Fruit fly (Drosophila melanogaster) whole organism, wandering third instar larva: ENCODE measurements around the gene PIG-B.

Experiments
- Abd-B ChIP-seq: fragments of >200 bp; optimal IDR thresholded peaks from 2 replicates; lab custom pipeline; 2017; ENCODE audit warnings: missing biosample characterization, missing genetic modification characterization
- CG32264 ChIP-seq: fragments of 200-800 bp; sonication (Bioruptor generic); optimal IDR thresholded peaks from 2 replicates; lab custom pipeline; 2016; ENCODE audit warnings: missing biosample characterization, missing genetic modification characterization
- CG9705 ChIP-seq: fragments of 200-800 bp; sonication (Bioruptor generic); optimal IDR thresholded peaks from 2 replicates; lab custom pipeline; 2018; ENCODE audit warnings: missing biosample characterization, mild to moderate bottlenecking, missing genetic modification characterization
- CrebA ChIP-seq: fragments of 200-800 bp; sonication (Bioruptor generic); optimal IDR thresholded peaks from 2 replicates; lab custom pipeline; 2016; ENCODE audit warnings: missing biosample characterization, mild to moderate bottlenecking, missing genetic modification characterization, borderline replicate concordance
- Dfd ChIP-seq: fragments of >200 bp; optimal IDR thresholded peaks from 2 replicates; lab custom pipeline; 2017; ENCODE audit warnings: missing biosample characterization, missing genetic modification characterization
- Dif ChIP-seq: fragments of 200-275, 200-300 bp; sonication (Bioruptor generic); optimal IDR thresholded peaks from 2 replicates; lab custom pipeline; 2018; ENCODE audit warnings: missing biosample characterization, missing genetic modification characterization; ENCODE audit not compliant: partially characterized antibody
- GATAd ChIP-seq: sonication (Bioruptor generic); optimal IDR thresholded peaks from 2 replicates; lab custom pipeline; 2016; ENCODE audit warnings: missing biosample characterization, missing genetic modification characterization
- HLH106 ChIP-seq: fragments of 200-800 bp; optimal IDR thresholded peaks from 3 replicates; lab custom pipeline; 2019; ENCODE audit warnings: missing biosample characterization, mild to moderate bottlenecking, missing genetic modification characterization, moderate library complexity
- Hnf4 ChIP-seq: fragments of 200-800 bp; sonication (Bioruptor generic); optimal IDR thresholded peaks from 2 replicates; lab custom pipeline; 2016; ENCODE audit warnings: missing biosample characterization, mild to moderate bottlenecking, missing genetic modification characterization
- Hr78 ChIP-seq: fragments of >200 bp; optimal IDR thresholded peaks from 2 replicates; lab custom pipeline; 2017; ENCODE audit warnings: missing biosample characterization, missing genetic modification characterization
- Hr83 ChIP-seq: fragments of 200-300 bp; sonication (Bioruptor generic); optimal IDR thresholded peaks from 2 replicates; lab custom pipeline; 2016; ENCODE audit warnings: missing biosample characterization, mild to moderate bottlenecking, missing genetic modification characterization, moderate library complexity; ENCODE audit not compliant: poor library complexity, severe bottlenecking
- Jra ChIP-seq: sonication (Bioruptor generic); optimal IDR thresholded peaks from 2 replicates; lab custom pipeline; 2016; ENCODE audit warnings: missing biosample characterization, missing genetic modification characterization
- Mio ChIP-seq: sonication (Bioruptor generic); optimal IDR thresholded peaks from 2 replicates; lab custom pipeline; 2016; ENCODE audit warnings: missing biosample characterization, missing genetic modification characterization
- Myc ChIP-seq: fragments of >200 bp; optimal IDR thresholded peaks from 2 replicates; lab custom pipeline; 2017
- N ChIP-seq: fragments of >200 bp; optimal IDR thresholded peaks from 2 replicates; lab custom pipeline; 2018; ENCODE audit warnings: missing biosample characterization, missing external identifiers, missing genetic modification characterization
- OdsH ChIP-seq: fragments of 200-800 bp; sonication (Bioruptor generic); optimal IDR thresholded peaks from 2 replicates; lab custom pipeline; 2016; ENCODE audit warnings: missing biosample characterization, mild to moderate bottlenecking, missing genetic modification characterization
- Rel ChIP-seq, 2 experiments: fragments of 200-800 bp; sonication (Bioruptor generic) in 1 of 2; optimal IDR thresholded peaks; 2 replicates in 1 of 2; 3 replicates in 1 of 2; lab custom pipeline; 2016 to 2019; ENCODE audit warnings: mild to moderate bottlenecking in 2 of 2, missing biosample characterization in 2 of 2, missing genetic modification characterization in 2 of 2, moderate library complexity in 1 of 2
- Sp1 ChIP-seq: fragments of 200-800 bp; sonication (Bioruptor generic); optimal IDR thresholded peaks from 3 replicates; lab custom pipeline; 2019; ENCODE audit warnings: missing biosample characterization, mild to moderate bottlenecking, missing genetic modification characterization, moderate library complexity
- Vsx2 ChIP-seq: fragments of 200-300, 225-300 bp; sonication (Bioruptor generic); optimal IDR thresholded peaks from 2 replicates; lab custom pipeline; 2018; ENCODE audit warnings: missing biosample characterization, missing genetic modification characterization; ENCODE audit not compliant: partially characterized antibody
- br ChIP-seq: fragments of 200-800 bp; sonication (Bioruptor generic); optimal IDR thresholded peaks from 2 replicates; lab custom pipeline; 2016; ENCODE audit warnings: missing biosample characterization, missing genetic modification characterization
- brk ChIP-seq: fragments of 200-800 bp; sonication (Bioruptor generic); optimal IDR thresholded peaks from 2 replicates; lab custom pipeline; 2016; ENCODE audit warnings: missing biosample characterization, mild to moderate bottlenecking, missing genetic modification characterization
- dl ChIP-seq, 2 experiments: fragments of 175-275, 200-275 bp in 1 of 2; fragments of 200-275 bp in 1 of 2; sonication (Bioruptor generic); optimal IDR thresholded peaks; lab custom pipeline; 2018; ENCODE audit warnings: mild to moderate bottlenecking in 2 of 2, missing biosample characterization in 2 of 2, missing genetic modification characterization in 2 of 2, moderate library complexity in 2 of 2; ENCODE audit not compliant: partially characterized antibody in 2 of 2, insufficient read depth in 1 of 2
- dmrt93B ChIP-seq: fragments of 200-800 bp; sonication (Bioruptor generic); optimal IDR thresholded peaks from 2 replicates; lab custom pipeline; 2018; ENCODE audit warnings: missing biosample characterization, mild to moderate bottlenecking, missing genetic modification characterization
- dsf ChIP-seq: sonication (Bioruptor generic); optimal IDR thresholded peaks from 2 replicates; lab custom pipeline; 2016; ENCODE audit warnings: missing biosample characterization, missing genetic modification characterization, borderline replicate concordance
- ey ChIP-seq: fragments of 200-800 bp; sonication (Bioruptor generic); optimal IDR thresholded peaks from 2 replicates; lab custom pipeline; 2016; ENCODE audit warnings: missing biosample characterization, missing genetic modification characterization
- foxo ChIP-seq, 2 experiments: fragments of 200-800 bp; sonication (Bioruptor generic); optimal IDR thresholded peaks; 2 replicates in 1 of 2; 3 replicates in 1 of 2; lab custom pipeline; 2016 to 2017; ENCODE audit warnings: missing biosample characterization in 2 of 2, missing genetic modification characterization in 2 of 2
- fru ChIP-seq: fragments of 200-800 bp; sonication (Bioruptor generic); optimal IDR thresholded peaks from 3 replicates; lab custom pipeline; 2016; ENCODE audit warnings: missing biosample characterization, mild to moderate bottlenecking, missing genetic modification characterization
- h ChIP-seq: fragments of 200-800 bp; sonication (Bioruptor generic); optimal IDR thresholded peaks from 3 replicates; lab custom pipeline; 2016; ENCODE audit warnings: missing biosample characterization, mild to moderate bottlenecking, missing genetic modification characterization
- jim ChIP-seq: fragments of 175-275, 200-325 bp; sonication (Bioruptor generic); optimal IDR thresholded peaks from 2 replicates; lab custom pipeline; 2016; ENCODE audit warnings: missing biosample characterization, mild to moderate bottlenecking, missing genetic modification characterization
- lola ChIP-seq: fragments of >200 bp; optimal IDR thresholded peaks from 2 replicates; lab custom pipeline; 2017; ENCODE audit warnings: missing biosample characterization, missing genetic modification characterization
- pan ChIP-seq: fragments of >200 bp; optimal IDR thresholded peaks from 2 replicates; lab custom pipeline; 2017
- psq ChIP-seq: fragments of 200-800 bp; sonication (Bioruptor generic); optimal IDR thresholded peaks from 3 replicates; lab custom pipeline; 2017; ENCODE audit warnings: missing biosample characterization, mild to moderate bottlenecking, missing genetic modification characterization, moderate library complexity
- rgr ChIP-seq: fragments of 200-800 bp; sonication (Bioruptor generic); optimal IDR thresholded peaks from 3 replicates; lab custom pipeline; 2016; ENCODE audit warnings: missing biosample characterization, mild to moderate bottlenecking, missing genetic modification characterization
- sage ChIP-seq: fragments of 200-800 bp; sonication (Bioruptor generic); optimal IDR thresholded peaks from 2 replicates; lab custom pipeline; 2016; ENCODE audit warnings: missing biosample characterization, mild to moderate bottlenecking, missing genetic modification characterization
- sv ChIP-seq: fragments of 200-800 bp; sonication (Bioruptor generic); optimal IDR thresholded peaks from 3 replicates; lab custom pipeline; 2016; ENCODE audit warnings: missing biosample characterization, missing genetic modification characterization
- tai ChIP-seq: sonication (Bioruptor generic); optimal IDR thresholded peaks from 2 replicates; lab custom pipeline; 2016; ENCODE audit warnings: missing biosample characterization, missing genetic modification characterization
- usp ChIP-seq: fragments of >200 bp; optimal IDR thresholded peaks from 2 replicates; lab custom pipeline; 2017; ENCODE audit warnings: missing biosample characterization, missing genetic modification characterization
- woc ChIP-seq: sonication (Bioruptor generic); optimal IDR thresholded peaks from 2 replicates; lab custom pipeline; 2016; ENCODE audit warnings: missing biosample characterization, mild to moderate bottlenecking, missing genetic modification characterization

Gene PIG-B

DNA sequence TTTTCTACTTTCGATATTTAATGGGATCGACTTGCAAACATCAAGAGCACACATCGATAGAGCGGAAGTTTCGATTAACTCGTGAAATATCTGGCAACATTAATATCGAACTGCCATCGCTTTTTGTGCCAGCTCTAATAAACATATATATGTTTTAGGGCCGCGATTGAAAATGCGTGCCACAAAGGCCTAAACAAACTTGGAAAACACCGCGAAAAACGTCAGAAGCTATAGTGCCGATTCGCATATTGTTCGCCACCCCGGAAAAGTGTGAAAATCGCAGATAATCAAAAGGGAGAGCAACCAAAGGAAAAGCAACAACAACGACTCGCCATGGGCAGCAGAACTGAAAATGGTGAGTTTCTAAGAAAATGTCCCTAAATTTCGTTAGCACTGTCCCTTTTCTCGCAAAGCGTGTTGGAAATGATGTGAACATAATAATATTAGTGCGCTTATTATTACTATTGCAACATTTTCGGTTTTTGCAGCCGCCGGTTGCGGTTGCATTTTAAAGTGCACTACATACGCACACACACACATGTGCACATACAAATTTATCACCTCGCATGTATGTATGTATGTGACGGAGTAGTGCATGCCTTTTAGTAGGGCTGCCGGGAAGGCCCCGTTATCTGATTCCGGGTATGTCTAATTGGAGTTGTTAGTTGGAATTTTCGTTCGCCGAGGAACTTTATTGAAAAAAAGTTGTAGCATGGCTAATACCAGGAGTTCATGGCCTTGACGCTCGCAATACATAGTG is 7.7 kb downstream of the PIG-B start, which contains the start of gene enc:
TSS of gene enc (plus strand) at position 114 of the 760 bp plus-strand sequence.
- TF ChIP-seq N (GFP tag; lab: Kevin White, UChicago) (no peak), Hr83 (GFP tag; lab: Kevin White, UChicago) (peak; percentile 45), brk (peak; percentile 36), foxo (GFP tag; optimal IDR thresholded peaks at IDR 0.05; lab: Kevin White, UChicago) (no peak), Dfd (GFP tag; lab: Kevin White, UChicago) (no peak), CG32264 (GFP tag; lab: Kevin White, UChicago) (no peak), CG9705 (GFP tag; lab: Kevin White, UChicago) (no peak), dsf (GFP tag; lab: Kevin White, UChicago) (no peak), psq (peak; percentile 15), rgr (GFP tag; lab: Kevin White, UChicago) (no peak), CrebA (GFP tag; lab: Kevin White, UChicago) (no peak), Vsx2 (no peak), Rel (GFP tag; optimal IDR thresholded peaks at IDR 0.05; lab: Kevin White, UChicago) (no peak), Rel (tag; optimal IDR thresholded peaks at IDR 0.05; lab: Kevin White, UChicago) (peak; percentile 88), Myc (lab: Kevin White, UChicago) (no peak), Jra (GFP tag; lab: Kevin White, UChicago) (peak; percentile 23), woc (GFP tag; lab: Kevin White, UChicago) (peak; percentile 56), jim (no peak), h (GFP tag; lab: Kevin White, UChicago) (no peak), lola (GFP tag; lab: Kevin White, UChicago) (no peak), sage (peak; percentile 46), ey (GFP tag; lab: Kevin White, UChicago) (no peak), tai (GFP tag; lab: Kevin White, UChicago) (peak; percentile 84)

DNA sequence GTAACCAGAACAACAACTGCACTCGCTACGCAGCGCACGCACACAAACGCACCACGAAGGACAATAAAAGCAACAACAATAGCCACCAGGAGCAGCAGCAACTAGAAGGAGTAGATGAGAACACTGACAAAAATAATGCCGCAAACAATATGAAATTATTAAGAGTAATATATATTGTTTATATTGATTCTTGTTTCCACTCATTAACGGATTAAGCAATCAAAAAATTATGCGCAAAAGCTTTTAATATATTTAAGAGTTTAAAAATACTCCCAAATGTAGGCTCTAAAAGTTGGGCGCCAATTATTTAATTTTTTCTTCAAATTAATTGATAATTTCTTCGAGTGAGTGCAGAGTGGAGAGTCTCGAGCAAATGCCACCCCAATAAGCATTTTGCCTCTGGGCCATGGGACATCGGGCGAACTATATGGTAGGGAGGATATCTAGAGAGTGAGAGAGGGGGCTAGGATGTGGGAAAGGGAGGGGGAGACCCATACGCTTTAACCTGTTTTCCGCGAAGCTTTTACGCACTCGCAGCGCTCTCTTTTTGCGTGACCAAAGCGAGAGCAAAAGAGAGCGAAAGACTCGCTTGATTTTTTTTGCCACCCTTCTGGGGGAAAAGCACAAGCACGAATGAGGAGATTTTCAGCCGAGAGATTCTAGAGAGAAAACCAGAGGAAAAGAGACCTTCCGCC is 13.9 kb downstream of the PIG-B start, which contains the start of gene Rdh:
TSS of gene Rdh (plus strand) at position 660 of the 695 bp plus-strand sequence.
- TF ChIP-seq rgr (GFP tag; lab: Kevin White, UChicago), result peak; percentile 54
- no peak for TF ChIP-seq GATAd (GFP tag; lab: Kevin White, UChicago)
- peak; percentile 32 for TF ChIP-seq HLH106 (tag; lab: Kevin White, UChicago)
- no peak for TF ChIP-seq woc (GFP tag; lab: Kevin White, UChicago)
- TF ChIP-seq sage, result no peak
- TF ChIP-seq Sp1 (GFP tag; lab: Kevin White, UChicago), result peak; percentile 40
- peak; percentile 13 for TF ChIP-seq Dfd (GFP tag; lab: Kevin White, UChicago)
- no peak for TF ChIP-seq Myc (lab: Kevin White, UChicago)
- no peak for TF ChIP-seq Hnf4 (GFP tag; lab: Kevin White, UChicago)
- TF ChIP-seq brk, result peak; percentile 24
- TF ChIP-seq ey (GFP tag; lab: Kevin White, UChicago), result peak; percentile 38
- no peak for TF ChIP-seq jim
- TF ChIP-seq fru (GFP tag; lab: Kevin White, UChicago), result peak; percentile 51
- peak in 1 of 2 experiments; percentile 56 for TF ChIP-seq dl (GFP tag; optimal IDR thresholded peaks at IDR 0.05; lab: Kevin White, UChicago; ENCODE audit: insufficient read depth in 1 of 2, partially characterized antibody in 2 of 2)
- peak; percentile 68 for TF ChIP-seq OdsH
- peak; percentile 32 for TF ChIP-seq Dif (GFP tag; lab: Kevin White, UChicago)
- TF ChIP-seq dmrt93B (GFP tag; lab: Kevin White, UChicago), result peak; percentile 15
- TF ChIP-seq psq, result peak; percentile 48
- peak in 1 of 2 experiments; percentile 51 for TF ChIP-seq foxo (GFP tag; optimal IDR thresholded peaks at IDR 0.05; lab: Kevin White, UChicago)
- no peak for TF ChIP-seq Vsx2
- no peak for TF ChIP-seq usp (GFP tag; lab: Kevin White, UChicago)
- no peak for TF ChIP-seq CG32264 (GFP tag; lab: Kevin White, UChicago)
- peak; percentile 9 for TF ChIP-seq br (GFP tag; lab: Kevin White, UChicago)
- TF ChIP-seq dsf (GFP tag; lab: Kevin White, UChicago), result no peak
- no peak for TF ChIP-seq tai (GFP tag; lab: Kevin White, UChicago)
- TF ChIP-seq lola (GFP tag; lab: Kevin White, UChicago), result no peak
- TF ChIP-seq sv (GFP tag; lab: Kevin White, UChicago), result peak; percentile 45
- no peak for TF ChIP-seq Mio (GFP tag; lab: Kevin White, UChicago)
- TF ChIP-seq Jra (GFP tag; lab: Kevin White, UChicago), result no peak
- no peak for TF ChIP-seq pan (lab: Kevin White, UChicago)
- no peak for TF ChIP-seq Abd-B (GFP tag; lab: Kevin White, UChicago)
- no peak for TF ChIP-seq N (GFP tag; lab: Kevin White, UChicago)
- no peak for TF ChIP-seq Hr83 (GFP tag; lab: Kevin White, UChicago)
- TF ChIP-seq Hr78, result no peak
- peak; percentile 50 for TF ChIP-seq h (GFP tag; lab: Kevin White, UChicago)
- no peak for TF ChIP-seq CrebA (GFP tag; lab: Kevin White, UChicago)
- no peak for TF ChIP-seq CG9705 (GFP tag; lab: Kevin White, UChicago)
- no peak for TF ChIP-seq Rel (GFP tag; optimal IDR thresholded peaks at IDR 0.05; lab: Kevin White, UChicago)
- TF ChIP-seq Rel (tag; optimal IDR thresholded peaks at IDR 0.05; lab: Kevin White, UChicago), result no peak
